Fruit fly (Drosophila melanogaster) whole organism, pupa: ENCODE results near the gene CG15478.
A peak's percentile ranks its signal among the peaks of the same experiment; 100 is the strongest.

ENCODE experiments used
- CG10348 ChIP-seq: fragments of 200-800 bp; sonication (Bioruptor generic); IDR thresholded peaks from 2 replicates; pipeline ENCODE4 v1.3.6; 2022; ENCODE audit warnings: missing biosample characterization, missing genetic modification characterization
- CG12605 ChIP-seq: fragments of 200-800 bp; sonication (Bioruptor generic); IDR thresholded peaks from 2 replicates; pipeline ENCODE4 v1.3.6; 2022; ENCODE audit warnings: missing biosample characterization, missing genetic modification characterization
- CG13204 ChIP-seq: fragments of 200-800 bp; sonication (Bioruptor generic); optimal IDR thresholded peaks from 2 replicates; lab custom pipeline; 2018; ENCODE audit warnings: missing biosample characterization, mild to moderate bottlenecking, missing genetic modification characterization, moderate library complexity
- CG14655 ChIP-seq: fragments of 200-800 bp; sonication (Bioruptor generic); optimal IDR thresholded peaks from 3 replicates; lab custom pipeline; 2017; ENCODE audit warnings: mild to moderate bottlenecking, missing biosample characterization, missing genetic modification reagents, missing genetic modification characterization
- CG15710 ChIP-seq: fragments of 200-800 bp; sonication (Bioruptor generic); optimal IDR thresholded peaks from 2 replicates; lab custom pipeline; 2018; ENCODE audit warnings: missing biosample characterization, mild to moderate bottlenecking, missing genetic modification characterization, moderate library complexity
- CG17806 ChIP-seq: fragments of 200-800 bp; sonication (Bioruptor generic); optimal IDR thresholded peaks from 2 replicates; lab custom pipeline; 2018; ENCODE audit warnings: missing biosample characterization, mild to moderate bottlenecking, missing genetic modification characterization, moderate library complexity
- CG32121 ChIP-seq: fragments of 200-800 bp; sonication (Bioruptor generic); IDR thresholded peaks from 2 replicates; pipeline ENCODE4 v1.3.6; 2022; ENCODE audit warnings: missing biosample characterization, missing genetic modification characterization
- CG34367 ChIP-seq: fragments of 200-800 bp; sonication (Bioruptor generic); optimal IDR thresholded peaks from 2 replicates; lab custom pipeline; 2018; ENCODE audit warnings: missing biosample characterization, mild to moderate bottlenecking, missing genetic modification characterization
- CG4496 ChIP-seq: fragments of 200-800 bp; sonication (Bioruptor generic); IDR thresholded peaks from 3 replicates; pipeline ENCODE4 v1.3.6; 2022; ENCODE audit warnings: missing biosample characterization, missing genetic modification characterization
- CG8159 ChIP-seq: fragments of 200-800 bp; sonication (Bioruptor generic); optimal IDR thresholded peaks from 3 replicates; lab custom pipeline; 2018; ENCODE audit warnings: missing biosample characterization, mild to moderate bottlenecking, missing genetic modification characterization, moderate library complexity
- CG8301 ChIP-seq: fragments of 200-800 bp; sonication (Bioruptor generic); optimal IDR thresholded peaks from 2 replicates; lab custom pipeline; 2018; ENCODE audit warnings: missing biosample characterization, mild to moderate bottlenecking, missing genetic modification characterization
- CG9948 ChIP-seq: fragments of 200-800 bp; sonication (Bioruptor generic); optimal IDR thresholded peaks from 2 replicates; lab custom pipeline; 2018; ENCODE audit warnings: missing biosample characterization, mild to moderate bottlenecking, missing genetic modification characterization, moderate library complexity
- D1 ChIP-seq: fragments of 200-800 bp; sonication (Bioruptor generic); optimal IDR thresholded peaks from 2 replicates; lab custom pipeline; 2018; ENCODE audit warnings: missing biosample characterization, mild to moderate bottlenecking, missing genetic modification characterization, moderate library complexity
- EcR ChIP-seq: fragments of 200-800 bp; sonication (Bioruptor generic); optimal IDR thresholded peaks from 3 replicates; lab custom pipeline; 2019; ENCODE audit warnings: missing biosample characterization, missing genetic modification characterization, mild to moderate bottlenecking, moderate library complexity, missing genetic modification reagents
- Ets98B ChIP-seq: fragments of 200-800 bp; sonication (Bioruptor generic); IDR thresholded peaks from 2 replicates; pipeline ENCODE4 v1.3.6; 2022; ENCODE audit warnings: missing biosample characterization, missing genetic modification characterization
- Pif1A ChIP-seq: fragments of 200-800 bp; sonication (Bioruptor generic); optimal IDR thresholded peaks from 3 replicates; lab custom pipeline; 2016; ENCODE audit warnings: missing biosample characterization, missing genetic modification characterization
- Pif1B ChIP-seq: fragments of 200-800 bp; sonication (Bioruptor generic); optimal IDR thresholded peaks from 3 replicates; lab custom pipeline; 2016; ENCODE audit warnings: missing biosample characterization, missing genetic modification characterization
- Snoo ChIP-seq: fragments of 200-800 bp; sonication (Bioruptor generic); optimal IDR thresholded peaks from 3 replicates; lab custom pipeline; 2017; ENCODE audit warnings: missing biosample characterization, mild to moderate bottlenecking, missing genetic modification characterization, inconsistent platforms
- fd96Ca ChIP-seq: fragments of 200-800 bp; sonication (Bioruptor generic); IDR thresholded peaks from 3 replicates; pipeline ENCODE4 v1.3.6; 2022; ENCODE audit warnings: missing biosample characterization, missing genetic modification characterization
- gl ChIP-seq: fragments of 200-800 bp; sonication (Bioruptor generic); optimal IDR thresholded peaks from 2 replicates; lab custom pipeline; 2018; ENCODE audit warnings: missing biosample characterization, mild to moderate bottlenecking, missing genetic modification characterization
- rn ChIP-seq: fragments of 200-800 bp; sonication (Bioruptor generic); IDR thresholded peaks from 2 replicates; pipeline ENCODE4 v1.3.6; 2022; ENCODE audit warnings: missing biosample characterization, missing genetic modification characterization

Gene CG15478

DNA sequence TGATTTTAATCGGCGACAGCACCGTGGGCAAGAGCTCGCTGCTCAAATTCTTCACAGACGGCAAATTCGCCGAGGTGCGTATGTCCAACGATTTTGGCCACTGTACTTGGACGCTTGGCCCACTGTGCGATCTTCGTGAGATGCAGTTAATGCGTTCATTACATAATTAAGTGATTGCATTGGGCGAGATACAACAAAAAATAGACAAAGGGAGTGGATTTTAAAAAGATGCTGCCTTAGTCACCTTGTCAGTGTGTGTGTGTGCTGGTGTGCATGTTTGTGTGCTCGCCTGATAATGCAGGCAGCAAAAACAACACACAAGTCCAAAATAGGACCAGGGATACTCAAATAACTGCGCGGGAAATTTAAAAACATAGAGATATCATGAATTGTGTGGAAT is 17.5 kb upstream of the CG15478 start:
- TF ChIP-seq CG4496 (0 out of 3 replicates have a peak, but pooled peaks have one; percentile 19), EcR (GFP tag; lab: Kevin White, UChicago) (peak; percentile 4), Pif1A (GFP tag; lab: Kevin White, UChicago) (no peak), CG13204 (GFP tag; lab: Kevin White, UChicago) (no peak), D1 (tag; lab: Kevin White, UChicago) (no peak), CG12605 (GFP tag; lab: Robert Waterston, UW) (peak; percentile 9; the same call in 1 of the 2 replicates), CG15710 (tag; lab: Kevin White, UChicago) (no peak), CG34367 (tag; lab: Kevin White, UChicago) (peak; percentile 33), CG14655 (GFP tag; lab: Kevin White, UChicago) (no peak), gl (tag; lab: Kevin White, UChicago) (peak; percentile 58)

- peak; percentile 67 for TF ChIP-seq CG8159 (tag; lab: Kevin White, UChicago)
- TF ChIP-seq CG9948, result peak; percentile 57
- peak; percentile 81 for TF ChIP-seq fd96Ca
- TF ChIP-seq gl (tag; lab: Kevin White, UChicago), result no peak
- TF ChIP-seq rn (GFP tag; lab: Robert Waterston, UW), result peak; percentile 25; the same call in 1 of the 2 replicates
- TF ChIP-seq CG14655 (GFP tag; lab: Kevin White, UChicago), result no peak
- no peak for TF ChIP-seq CG12605 (GFP tag; lab: Robert Waterston, UW)
- TF ChIP-seq CG32121, result peak; percentile 69; the same call in 1 of the 2 replicates
- peak; percentile 76 for TF ChIP-seq CG15710 (tag; lab: Kevin White, UChicago)
- no peak for TF ChIP-seq EcR (GFP tag; lab: Kevin White, UChicago)
- peak; percentile 56 for TF ChIP-seq CG34367 (tag; lab: Kevin White, UChicago)
- peak; percentile 70 for TF ChIP-seq Snoo (tag; lab: Kevin White, UChicago)
- TF ChIP-seq CG4496, result peak; percentile 67; the same call in 1 of the 3 replicates
- no peak for TF ChIP-seq D1 (tag; lab: Kevin White, UChicago)
- TF ChIP-seq Ets98B (GFP tag; lab: Robert Waterston, UW), result peak; percentile 68
- peak; percentile 43 for TF ChIP-seq Pif1B (GFP tag; lab: Kevin White, UChicago)
- peak; percentile 60; the same call in 1 of the 2 replicates for TF ChIP-seq CG10348
- peak; percentile 70 for TF ChIP-seq Pif1A (GFP tag; lab: Kevin White, UChicago)
- TF ChIP-seq CG17806 (tag; lab: Kevin White, UChicago), result peak; percentile 33
- TF ChIP-seq CG13204 (GFP tag; lab: Kevin White, UChicago), result no peak
- TF ChIP-seq CG8301 (tag; lab: Kevin White, UChicago), result peak; percentile 45
These were observed 16.6 kb upstream of the CG15478 start, which contains the start of the genes Pdp and Rab39 for dm6 chrX:7734131-7734930. Gene Pdp, minus strand, starts transcription at chrX:7734651. Gene Rab39, plus strand, starts transcription at chrX:7734923.

- peak; percentile 6 for TF ChIP-seq CG9948
- peak; percentile 53 for TF ChIP-seq CG15710 (tag; lab: Kevin White, UChicago)
- TF ChIP-seq CG4496, result 0 out of 3 replicates have a peak, but pooled peaks have one; percentile 11
- no peak for TF ChIP-seq Pif1A (GFP tag; lab: Kevin White, UChicago)
- peak; percentile 36 for TF ChIP-seq Snoo (tag; lab: Kevin White, UChicago)
- TF ChIP-seq CG10348, result no peak
- TF ChIP-seq CG34367 (tag; lab: Kevin White, UChicago), result peak; percentile 5
- TF ChIP-seq Ets98B (GFP tag; lab: Robert Waterston, UW), result no peak
These were observed 10.8 kb upstream of the CG15478 start, which contains the start of the genes NELF-B and CG12155 for dm6 chrX:7728251-7729164. Gene NELF-B, minus strand, starts transcription at chrX:7728361. Gene CG12155, plus strand, starts transcription at chrX:7728755.

- no peak for TF ChIP-seq CG10348
- no peak for TF ChIP-seq fd96Ca
- no peak for TF ChIP-seq CG17806 (tag; lab: Kevin White, UChicago)
- no peak for TF ChIP-seq D1 (tag; lab: Kevin White, UChicago)
- TF ChIP-seq, all 21 proteins: peak for 0
These were observed 4.2 kb upstream of the CG15478 start, which contains the start of gene Hira for dm6 chrX:7721905-7722304. Gene Hira, plus strand, starts transcription at chrX:7722119.

dm6 chrX:7715433-7715832 is 2.3 kb downstream of the CG15478 start:
- TF ChIP-seq CG17806 (tag; lab: Kevin White, UChicago), result no peak
- no peak for TF ChIP-seq Pif1A (GFP tag; lab: Kevin White, UChicago)
- no peak for TF ChIP-seq CG15710 (tag; lab: Kevin White, UChicago)
- TF ChIP-seq CG8301 (tag; lab: Kevin White, UChicago), result no peak
- no peak for TF ChIP-seq CG8159 (tag; lab: Kevin White, UChicago)
- TF ChIP-seq EcR (GFP tag; lab: Kevin White, UChicago), result no peak
- TF ChIP-seq CG9948, result no peak
- TF ChIP-seq fd96Ca, result no peak
- no peak for TF ChIP-seq Ets98B (GFP tag; lab: Robert Waterston, UW)
- TF ChIP-seq CG14655 (GFP tag; lab: Kevin White, UChicago), result no peak
- no peak for TF ChIP-seq rn (GFP tag; lab: Robert Waterston, UW)
- TF ChIP-seq Pif1B (GFP tag; lab: Kevin White, UChicago), result no peak
- TF ChIP-seq Snoo (tag; lab: Kevin White, UChicago), result no peak
- TF ChIP-seq gl (tag; lab: Kevin White, UChicago), result no peak
